Worm (Caenorhabditis elegans) whole organism, L4/young adult: ENCODE measurements around the gene F58E2.4.

Experiments
- W03F9.2 ChIP-seq: fragments of 150-350 bp; optimal IDR thresholded peaks from 2 replicates; lab custom pipeline; 2014; ENCODE audit warnings: missing biosample characterization, missing genetic modification characterization
- dao-5 ChIP-seq: sonication (generic microtip); optimal IDR thresholded peaks from 2 replicates; lab custom pipeline; 2016; ENCODE audit warnings: missing genotype, missing genetic modification characterization, moderate library complexity, missing compliant biosample characterization
- him-1 ChIP-seq: sonication (generic microtip); optimal IDR thresholded peaks from 2 replicates; lab custom pipeline; 2016; ENCODE audit warnings: missing genotype, missing genetic modification reagents, missing genetic modification characterization, missing compliant biosample characterization

DNA sequence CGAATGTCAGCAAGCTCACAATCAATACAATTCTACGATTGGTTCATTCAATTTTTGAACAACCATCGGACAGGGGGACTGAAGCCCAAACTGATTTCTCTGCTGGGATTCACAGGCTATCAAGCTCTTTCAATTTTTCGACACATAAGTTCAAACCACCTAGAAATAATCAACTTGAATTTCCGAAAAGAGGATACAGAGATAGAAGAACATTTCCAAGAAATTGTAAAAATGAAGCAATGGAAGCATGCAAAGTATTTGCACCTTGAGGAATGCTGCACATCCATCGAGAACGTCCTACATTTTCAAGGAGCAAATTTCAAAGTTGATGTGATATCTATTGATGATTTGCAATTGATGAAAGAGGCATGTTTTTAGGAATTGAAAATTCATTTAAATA lies 4.6 kb downstream of the F58E2.4 start:
- TF ChIP-seq him-1 (tag; lab: Kevin White, UChicago) (no peak), dao-5 (tag; lab: Kevin White, UChicago) (no peak), W03F9.2 (tag; lab: Kevin White, UChicago) (no peak)
